Fruit fly (Drosophila melanogaster): ENCODE measurements around the gene mRpL23.

The mRpL23 gene

dm6 chr3L:2373421-2374043, at the start of gene mRpL23, which contains the start of gene CG9004:
TSS of gene mRpL23 (minus strand) at chr3L:2373704.
TSS of gene CG9004 (plus strand) at chr3L:2373728.
- TF ChIP-seq Myc (optimal IDR thresholded peaks at IDR 0.05), result no peak
- peak; percentile 2 for TF ChIP-seq Sin3A (optimal IDR thresholded peaks at IDR 0.05)

- TF ChIP-seq Sin3A (optimal IDR thresholded peaks at IDR 0.05) (no peak), ttk (optimal IDR thresholded peaks at IDR 0.05) (no peak), h (optimal IDR thresholded peaks at IDR 0.05) (no peak), insv (optimal IDR thresholded peaks at IDR 0.05) (no peak), psq (optimal IDR thresholded peaks at IDR 0.05) (no peak), Myc (optimal IDR thresholded peaks at IDR 0.05) (no peak)
Observed at dm6 chr3L:2422763-2423162, 49.3 kb upstream of the mRpL23 start.

- TF ChIP-seq ttk (optimal IDR thresholded peaks at IDR 0.05), result no peak
- no peak for TF ChIP-seq h (optimal IDR thresholded peaks at IDR 0.05)
Observed at dm6 chr3L:2421138-2421537, 47.6 kb upstream of the mRpL23 start.

dm6 chr3L:2418769-2419168, 45.3 kb upstream of the mRpL23 start:
- TF ChIP-seq Myc (optimal IDR thresholded peaks at IDR 0.05) (no peak), insv (optimal IDR thresholded peaks at IDR 0.05) (no peak), ttk (optimal IDR thresholded peaks at IDR 0.05) (no peak), psq (optimal IDR thresholded peaks at IDR 0.05) (no peak), Sin3A (optimal IDR thresholded peaks at IDR 0.05) (no peak), h (optimal IDR thresholded peaks at IDR 0.05) (no peak)

dm6 chr3L:2417399-2418040, 44.0 kb upstream of the mRpL23 start:
- no peak for TF ChIP-seq insv (optimal IDR thresholded peaks at IDR 0.05)
- no peak for TF ChIP-seq ttk (optimal IDR thresholded peaks at IDR 0.05)
- no peak for TF ChIP-seq psq (optimal IDR thresholded peaks at IDR 0.05)
- TF ChIP-seq Myc (optimal IDR thresholded peaks at IDR 0.05), result no peak
- TF ChIP-seq h (optimal IDR thresholded peaks at IDR 0.05), result no peak
- TF ChIP-seq Sin3A (optimal IDR thresholded peaks at IDR 0.05), result no peak

DNA sequence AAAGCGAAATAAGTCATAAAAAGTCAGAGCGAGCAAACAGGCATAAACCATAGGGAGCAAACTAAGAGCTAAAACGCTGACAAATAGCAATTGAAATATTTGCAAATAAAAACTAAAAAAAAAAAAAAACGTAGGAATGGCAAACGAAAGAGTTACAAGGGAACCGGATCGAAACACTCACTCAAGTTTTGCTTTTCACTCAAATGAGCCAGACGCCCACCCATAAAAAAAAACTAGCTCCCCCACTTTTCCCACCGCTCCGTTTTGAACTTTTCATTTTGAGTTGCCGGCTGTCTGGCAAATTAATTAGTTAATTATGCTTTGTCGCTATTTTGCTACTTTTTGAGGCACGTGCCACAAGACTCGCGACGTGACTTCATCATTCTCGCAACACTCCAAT, 41.4 kb upstream of the mRpL23 start:
- no peak for TF ChIP-seq Sin3A (optimal IDR thresholded peaks at IDR 0.05)
- TF ChIP-seq Myc (optimal IDR thresholded peaks at IDR 0.05), result no peak
- TF ChIP-seq insv (optimal IDR thresholded peaks at IDR 0.05), result no peak
- TF ChIP-seq ttk (optimal IDR thresholded peaks at IDR 0.05), result no peak
- TF ChIP-seq h (optimal IDR thresholded peaks at IDR 0.05), result no peak
- no peak for TF ChIP-seq psq (optimal IDR thresholded peaks at IDR 0.05)

- TF ChIP-seq psq (optimal IDR thresholded peaks at IDR 0.05) (no peak), Sin3A (optimal IDR thresholded peaks at IDR 0.05) (no peak), h (optimal IDR thresholded peaks at IDR 0.05) (no peak), ttk (optimal IDR thresholded peaks at IDR 0.05) (no peak), insv (optimal IDR thresholded peaks at IDR 0.05) (no peak), Myc (optimal IDR thresholded peaks at IDR 0.05) (no peak)
Observed at dm6 chr3L:2411564-2412080, 38.1 kb upstream of the mRpL23 start.

DNA sequence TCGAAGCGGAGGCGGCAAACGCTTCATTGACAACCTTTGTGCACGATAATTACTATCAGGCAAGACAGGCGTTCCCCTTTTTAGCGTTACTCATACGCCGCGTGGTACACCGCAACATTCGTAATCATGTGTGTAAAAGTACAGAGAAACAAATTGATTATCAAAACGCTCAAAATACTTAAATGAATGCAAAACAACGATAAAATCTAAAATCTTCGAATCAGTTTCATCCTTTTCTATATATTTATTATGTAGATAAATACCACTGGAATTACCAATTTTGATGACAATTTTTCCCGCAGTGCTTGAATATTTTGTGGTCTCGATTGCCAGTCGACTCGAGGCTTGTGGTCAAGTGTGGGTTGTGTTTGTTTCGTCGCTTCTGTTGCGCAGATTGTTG, 37.4 kb upstream of the mRpL23 start:
- no peak for TF ChIP-seq Myc (optimal IDR thresholded peaks at IDR 0.05)
- TF ChIP-seq ttk (optimal IDR thresholded peaks at IDR 0.05), result no peak
- TF ChIP-seq psq (optimal IDR thresholded peaks at IDR 0.05), result no peak

DNA sequence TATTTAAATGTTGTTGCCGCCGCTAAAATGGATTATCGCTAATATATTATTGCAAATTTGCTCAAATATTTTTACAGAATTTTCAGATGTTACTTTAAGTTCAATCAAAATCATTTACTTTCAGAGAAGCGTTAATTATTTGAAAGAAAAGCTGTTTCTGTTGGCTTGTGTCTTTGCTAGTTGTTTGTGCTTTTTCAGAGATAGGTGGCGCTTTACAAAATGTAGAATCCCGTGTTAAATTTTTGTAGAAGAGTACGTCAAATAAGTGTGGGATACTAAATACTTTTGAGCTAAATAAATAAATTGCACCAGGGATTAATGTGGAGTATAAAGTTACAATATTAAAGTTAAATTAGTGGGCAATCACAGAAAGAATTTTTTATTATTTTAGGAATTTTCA, 35.8 kb upstream of the mRpL23 start:
- no peak for TF ChIP-seq psq (optimal IDR thresholded peaks at IDR 0.05)
- no peak for TF ChIP-seq insv (optimal IDR thresholded peaks at IDR 0.05)
- no peak for TF ChIP-seq ttk (optimal IDR thresholded peaks at IDR 0.05)
- TF ChIP-seq h (optimal IDR thresholded peaks at IDR 0.05), result no peak
- no peak for TF ChIP-seq Sin3A (optimal IDR thresholded peaks at IDR 0.05)
- TF ChIP-seq Myc (optimal IDR thresholded peaks at IDR 0.05), result no peak

DNA sequence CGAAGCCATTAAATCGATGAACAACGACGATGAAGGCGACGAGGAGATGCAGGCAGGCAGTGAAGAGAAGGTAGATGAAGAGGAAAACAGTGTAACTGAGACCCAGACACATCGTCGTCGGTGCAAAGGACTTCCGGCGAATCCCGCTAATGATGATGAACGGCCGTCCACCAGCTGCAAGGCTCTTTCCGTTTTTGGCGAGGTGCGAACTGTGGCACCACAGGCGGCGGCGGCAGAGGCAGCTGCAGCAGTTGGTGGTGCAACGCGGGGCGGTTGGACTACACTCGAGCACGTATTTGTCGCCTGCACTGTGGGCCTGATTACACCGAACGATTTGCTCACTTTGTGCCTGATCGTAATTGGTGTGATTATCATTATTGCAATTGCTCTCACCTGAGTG, 34.4 kb upstream of the mRpL23 start:
- TF ChIP-seq Sin3A (optimal IDR thresholded peaks at IDR 0.05), result no peak
- no peak for TF ChIP-seq h (optimal IDR thresholded peaks at IDR 0.05)
- TF ChIP-seq insv (optimal IDR thresholded peaks at IDR 0.05), result no peak
- TF ChIP-seq Myc (optimal IDR thresholded peaks at IDR 0.05), result no peak
- no peak for TF ChIP-seq ttk (optimal IDR thresholded peaks at IDR 0.05)
- TF ChIP-seq psq (optimal IDR thresholded peaks at IDR 0.05), result no peak

dm6 chr3L:2407271-2407670, 33.8 kb upstream of the mRpL23 start:
- TF ChIP-seq ttk (optimal IDR thresholded peaks at IDR 0.05) (no peak), Sin3A (optimal IDR thresholded peaks at IDR 0.05) (no peak), insv (optimal IDR thresholded peaks at IDR 0.05) (no peak), Myc (optimal IDR thresholded peaks at IDR 0.05) (no peak), psq (optimal IDR thresholded peaks at IDR 0.05) (no peak), h (optimal IDR thresholded peaks at IDR 0.05) (no peak)

dm6 chr3L:2402206-2402605, 28.7 kb upstream of the mRpL23 start:
- TF ChIP-seq Myc (optimal IDR thresholded peaks at IDR 0.05) (no peak), h (optimal IDR thresholded peaks at IDR 0.05) (no peak), psq (optimal IDR thresholded peaks at IDR 0.05) (no peak), ttk (optimal IDR thresholded peaks at IDR 0.05) (no peak), Sin3A (optimal IDR thresholded peaks at IDR 0.05) (no peak), insv (optimal IDR thresholded peaks at IDR 0.05) (no peak)

dm6 chr3L:2400227-2400840, 26.8 kb upstream of the mRpL23 start:
- no peak for TF ChIP-seq Myc (optimal IDR thresholded peaks at IDR 0.05)
- TF ChIP-seq h (optimal IDR thresholded peaks at IDR 0.05), result no peak
- TF ChIP-seq Sin3A (optimal IDR thresholded peaks at IDR 0.05), result no peak
- TF ChIP-seq psq (optimal IDR thresholded peaks at IDR 0.05), result no peak
- no peak for TF ChIP-seq insv (optimal IDR thresholded peaks at IDR 0.05)
- TF ChIP-seq ttk (optimal IDR thresholded peaks at IDR 0.05), result no peak

Data from Kc167 (cell line).